Fruit fly (Drosophila melanogaster): Measurements from ENCODE around the gene Tl.

The Tl gene

DNA sequence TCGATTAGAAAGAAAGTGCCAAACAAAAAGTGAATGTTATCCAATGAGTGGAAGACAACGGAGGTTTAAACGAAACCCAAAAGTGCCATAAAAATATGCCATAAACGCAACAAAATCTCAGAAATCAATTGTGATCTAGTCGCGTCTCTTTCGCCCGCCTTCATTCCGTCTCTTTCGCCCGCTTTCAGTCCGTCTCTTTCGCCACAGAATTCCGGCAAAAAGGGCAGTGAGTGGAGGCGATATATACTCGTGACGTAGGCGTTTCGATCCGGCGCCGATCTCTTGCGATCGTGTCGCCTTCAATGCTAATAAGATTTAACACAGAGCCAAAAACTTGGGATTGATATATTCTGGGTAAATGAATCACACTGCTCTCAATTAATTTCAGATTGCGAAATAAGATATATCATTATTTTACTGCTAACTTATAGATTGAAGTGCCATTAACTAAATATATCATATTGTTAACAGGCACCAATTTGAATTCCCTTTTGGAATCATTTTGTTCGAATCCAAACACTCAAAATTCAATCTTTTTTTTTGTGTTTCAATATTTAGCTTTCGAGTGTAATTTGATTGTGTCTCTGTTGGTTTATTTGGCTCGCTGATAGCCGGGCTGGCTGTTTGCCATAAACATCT is 89.4 kb downstream of the Tl start (continued):
- TF ChIP-seq oc (tag; optimal IDR thresholded peaks at IDR 0.05): no peak
- no peak for TF ChIP-seq MBD-R2 (GFP tag; IDR thresholded peaks at IDR 0.05)
- no peak for TF ChIP-seq knrl (GFP tag; IDR thresholded peaks at IDR 0.05; ENCODE audit: partially characterized antibody)
- peak; percentile 27 for TF ChIP-seq CG12769 (tag; optimal IDR thresholded peaks at IDR 0.05)
- TF ChIP-seq p53 (GFP tag; optimal IDR thresholded peaks at IDR 0.05): no peak
- no peak for TF ChIP-seq CG3065 (GFP tag; optimal IDR thresholded peaks at IDR 0.05)
- no peak for TF ChIP-seq Dp (GFP tag; optimal IDR thresholded peaks at IDR 0.05)
- no peak for TF ChIP-seq bbx (GFP tag; IDR thresholded peaks at IDR 0.05; ENCODE audit: partially characterized antibody)
- peak; percentile 51 for TF ChIP-seq Xbp1 (GFP tag; optimal IDR thresholded peaks at IDR 0.05)
- no peak for TF ChIP-seq CHES-1-like (GFP tag; optimal IDR thresholded peaks at IDR 0.05)
- TF ChIP-seq lmd (GFP tag; IDR thresholded peaks at IDR 0.05): peak; percentile 55
- TF ChIP-seq CG1603 (tag; optimal IDR thresholded peaks at IDR 0.05): peak; percentile 32
- TF ChIP-seq CG15601 (tag; optimal IDR thresholded peaks at IDR 0.05): peak; percentile 35
- peak in 1 of 2 experiments; percentile 60 for TF ChIP-seq Eip74EF (GFP tag; optimal IDR thresholded peaks at IDR 0.05)
- TF ChIP-seq H2.0 (GFP tag; IDR thresholded peaks at IDR 0.05): no peak; the same call in 1 of the 2 replicates
- peak; percentile 23 for TF ChIP-seq CG18599 (GFP tag; optimal IDR thresholded peaks at IDR 0.05)
- TF ChIP-seq Hr78 (GFP tag; optimal IDR thresholded peaks at IDR 0.05): no peak
- no peak for TF ChIP-seq gcm2 (GFP tag; optimal IDR thresholded peaks at IDR 0.05)
- peak; percentile 55; the same call in 1 of the 2 replicates for TF ChIP-seq CG14441 (GFP tag; IDR thresholded peaks at IDR 0.05)
- peak; percentile 70 for TF ChIP-seq CoRest (tag; optimal IDR thresholded peaks at IDR 0.05)
- TF ChIP-seq nmo (GFP tag; optimal IDR thresholded peaks at IDR 0.05): peak; percentile 55
- TF ChIP-seq abd-A (tag; optimal IDR thresholded peaks at IDR 0.05): no peak
- peak; percentile 84 for TF ChIP-seq Blimp-1 (GFP tag; optimal IDR thresholded peaks at IDR 0.05)
- TF ChIP-seq CG7745 (tag; optimal IDR thresholded peaks at IDR 0.05): no peak
- TF ChIP-seq CG31224 (GFP tag; IDR thresholded peaks at IDR 0.05): 0 out of 2 replicates have a peak, but pooled peaks have one; percentile 17
- peak; percentile 16 for TF ChIP-seq slp2 (GFP tag; optimal IDR thresholded peaks at IDR 0.05)
- peak in 1 of 3 experiments; percentile 4 for TF ChIP-seq lola (GFP tag; optimal IDR thresholded peaks at IDR 0.05)
- TF ChIP-seq Chrac-16 (GFP tag; optimal IDR thresholded peaks at IDR 0.05): peak; percentile 13
- TF ChIP-seq CG3847 (GFP tag; IDR thresholded peaks at IDR 0.05): peak; percentile 41
- peak; percentile 43 for TF ChIP-seq ATbp (GFP tag; optimal IDR thresholded peaks at IDR 0.05)
- 0 out of 2 replicates have a peak, but pooled peaks have one; percentile 17 for TF ChIP-seq CG6272 (GFP tag; IDR thresholded peaks at IDR 0.05)
- TF ChIP-seq Ets65A (GFP tag): peak; percentile 2
- TF ChIP-seq gsb-n (tag; optimal IDR thresholded peaks at IDR 0.05): peak; percentile 4
- peak; percentile 47 for TF ChIP-seq BtbVII (GFP tag; optimal IDR thresholded peaks at IDR 0.05)
- TF ChIP-seq Atf3 (GFP tag; optimal IDR thresholded peaks at IDR 0.05): no peak
- TF ChIP-seq CG12299 (tag; optimal IDR thresholded peaks at IDR 0.05): peak; percentile 31
- TF ChIP-seq CG1792 (GFP tag; optimal IDR thresholded peaks at IDR 0.05): no peak
- no peak for TF ChIP-seq wdn (GFP tag; IDR thresholded peaks at IDR 0.05)
- TF ChIP-seq CG2199 (GFP tag; IDR thresholded peaks at IDR 0.05): 0 out of 3 replicates have a peak, but pooled peaks have one; percentile 9
- TF ChIP-seq CG14667 (GFP tag; IDR thresholded peaks at IDR 0.05): no peak
- TF ChIP-seq CG12236 (GFP tag; optimal IDR thresholded peaks at IDR 0.05): peak; percentile 9
- TF ChIP-seq Asciz (GFP tag; optimal IDR thresholded peaks at IDR 0.05): peak; percentile 25
- TF ChIP-seq Camta (GFP tag; optimal IDR thresholded peaks at IDR 0.05): peak; percentile 21
- no peak for TF ChIP-seq CG10654 (GFP tag; optimal IDR thresholded peaks at IDR 0.05)
- TF ChIP-seq Hr51 (GFP tag; optimal IDR thresholded peaks at IDR 0.05): peak; percentile 1 to 66
- TF ChIP-seq Poxn (GFP tag; IDR thresholded peaks at IDR 0.05): no peak
- TF ChIP-seq tgo (GFP tag; IDR thresholded peaks at IDR 0.05): peak; percentile 57; the same call in 2 of the 3 replicates
- TF ChIP-seq eve (GFP tag; optimal IDR thresholded peaks at IDR 0.05): peak in 1 of 2 experiments; percentile 65
